Worm (Caenorhabditis elegans): ENCODE results near the gene swt-6.

The swt-6 gene

DNA sequence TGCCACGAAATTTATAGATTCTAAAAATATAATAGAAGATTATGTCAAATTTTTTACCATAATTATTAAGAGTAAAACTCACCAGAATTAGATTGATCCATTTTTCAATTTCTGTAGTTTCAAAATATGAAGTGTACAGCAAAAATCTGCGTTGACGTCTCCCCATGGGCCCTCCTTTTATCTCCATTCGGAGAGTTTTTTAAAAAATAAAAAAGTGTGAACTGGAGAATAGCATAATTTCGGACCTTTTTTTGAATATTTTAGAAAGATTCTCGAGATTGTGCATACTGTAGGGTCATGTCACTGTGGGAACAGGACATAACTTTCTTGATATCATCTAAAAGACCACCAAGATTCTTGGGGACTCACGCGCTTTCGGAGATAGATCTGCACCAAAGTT lies 12.1 kb upstream of the swt-6 start, which contains the start of gene dpr-1:
Gene dpr-1 (minus strand): TSS at position 101 of the 400 bp plus-strand sequence.
- TF ChIP-seq unc-62 (GFP tag; optimal IDR thresholded peaks at IDR 0.05): no peak
- no peak for TF ChIP-seq ZK546.5 (tag; optimal IDR thresholded peaks at IDR 0.05)
- no peak for TF ChIP-seq fos-1 (tag; optimal IDR thresholded peaks at IDR 0.05)
- TF ChIP-seq nhr-43 (tag; optimal IDR thresholded peaks at IDR 0.05; ENCODE audit: poor library complexity, severe bottlenecking): no peak
- TF ChIP-seq R02D3.7 (tag; optimal IDR thresholded peaks at IDR 0.05): no peak
- no peak for TF ChIP-seq pha-4 (tag; optimal IDR thresholded peaks at IDR 0.05)
- no peak for TF ChIP-seq nhr-23 (tag; optimal IDR thresholded peaks at IDR 0.05)
- TF ChIP-seq nhr-28 (tag; optimal IDR thresholded peaks at IDR 0.05): no peak
- no peak for TF ChIP-seq fkh-2 (tag; optimal IDR thresholded peaks at IDR 0.05)
- TF ChIP-seq mml-1 (tag; optimal IDR thresholded peaks at IDR 0.05): no peak

DNA sequence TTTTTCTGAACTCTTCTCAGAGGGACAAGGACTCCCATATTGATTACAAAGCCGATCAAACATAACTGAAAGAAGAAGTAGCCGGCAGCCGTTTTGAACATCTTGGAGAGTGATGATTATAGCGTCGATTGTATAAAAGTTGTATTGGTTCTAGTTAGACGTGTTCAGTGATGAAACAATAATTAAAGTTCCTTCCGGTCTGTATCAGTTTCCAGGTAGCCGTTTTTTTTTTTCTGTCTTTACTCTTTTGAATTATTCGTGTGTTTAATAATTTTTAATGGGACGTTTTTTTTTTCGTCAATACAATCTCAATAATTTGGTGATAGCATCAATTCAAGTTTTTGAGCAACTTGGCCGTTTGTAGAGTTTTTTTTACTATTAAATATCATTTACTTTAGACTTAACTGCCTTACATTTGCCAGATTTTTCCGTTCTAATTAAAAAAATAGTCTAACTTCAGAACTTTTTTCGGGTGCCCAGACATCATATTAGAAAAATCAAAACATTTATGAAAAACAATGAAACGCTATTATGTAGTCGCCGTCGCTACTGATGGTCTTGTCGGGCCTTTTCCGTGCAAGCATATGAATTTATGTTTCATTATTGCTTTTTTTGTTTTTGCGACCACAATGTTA lies 7.7 kb upstream of the swt-6 start, which contains the start of the genes srx-10 and clec-226:
Gene srx-10 (minus strand): TSS at position 101 of the 635 bp plus-strand sequence.
Gene clec-226 (plus strand): TSS at position 585 of the 635 bp plus-strand sequence.
- TF ChIP-seq unc-62 (GFP tag; optimal IDR thresholded peaks at IDR 0.05) (no peak), zag-1 (tag; optimal IDR thresholded peaks at IDR 0.05) (no peak)

DNA sequence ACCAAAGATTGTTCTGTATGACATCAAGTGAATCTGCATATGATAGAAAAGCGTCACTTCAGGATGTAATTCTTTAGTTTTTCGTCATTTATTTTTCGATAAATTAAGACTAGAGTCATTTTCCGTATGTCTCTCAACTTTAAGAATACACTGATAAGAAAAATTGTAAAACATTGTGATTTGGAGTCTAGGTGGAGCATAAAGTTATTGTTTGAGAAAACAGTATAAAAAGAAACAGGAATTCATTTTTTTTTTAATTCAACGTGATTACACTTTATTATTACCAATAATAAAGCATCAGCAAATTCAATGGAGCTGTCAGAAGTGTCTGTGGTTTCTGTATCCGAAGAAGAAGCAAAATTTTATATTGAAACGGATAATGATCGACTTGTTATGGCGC lies 5.1 kb upstream of the swt-6 start, which contains the start of gene R10D12.6:
Gene R10D12.6 (plus strand): TSS at position 301 of the 400 bp plus-strand sequence.
- TF ChIP-seq ceh-82 (tag; optimal IDR thresholded peaks at IDR 0.05) (no peak), nhr-12 (tag; optimal IDR thresholded peaks at IDR 0.05) (no peak), ztf-4 (tag; optimal IDR thresholded peaks at IDR 0.05) (no peak), egl-27 (tag; optimal IDR thresholded peaks at IDR 0.05) (no peak), elt-2 (tag; optimal IDR thresholded peaks at IDR 0.05) (peak; percentile 3), pqm-1 (tag; optimal IDR thresholded peaks at IDR 0.05) (peak; percentile 38), daf-12 (tag; optimal IDR thresholded peaks at IDR 0.05) (no peak), lsy-12 (tag; optimal IDR thresholded peaks at IDR 0.05) (no peak), lin-15B (tag; optimal IDR thresholded peaks at IDR 0.05) (no peak), nhr-43 (tag; optimal IDR thresholded peaks at IDR 0.05; ENCODE audit: poor library complexity, severe bottlenecking) (no peak), ama-1 (optimal IDR thresholded peaks at IDR 0.05) (no peak), nfya-1 (tag; optimal IDR thresholded peaks at IDR 0.05; ENCODE audit: insufficient read depth) (no peak), ztf-11 (tag; optimal IDR thresholded peaks at IDR 0.05) (no peak), ceh-28 (tag; optimal IDR thresholded peaks at IDR 0.05) (no peak), unc-39 (tag; optimal IDR thresholded peaks at IDR 0.05) (no peak), lin-39 (tag; optimal IDR thresholded peaks at IDR 0.05) (no peak), ceh-9 (tag; optimal IDR thresholded peaks at IDR 0.05) (no peak)

DNA sequence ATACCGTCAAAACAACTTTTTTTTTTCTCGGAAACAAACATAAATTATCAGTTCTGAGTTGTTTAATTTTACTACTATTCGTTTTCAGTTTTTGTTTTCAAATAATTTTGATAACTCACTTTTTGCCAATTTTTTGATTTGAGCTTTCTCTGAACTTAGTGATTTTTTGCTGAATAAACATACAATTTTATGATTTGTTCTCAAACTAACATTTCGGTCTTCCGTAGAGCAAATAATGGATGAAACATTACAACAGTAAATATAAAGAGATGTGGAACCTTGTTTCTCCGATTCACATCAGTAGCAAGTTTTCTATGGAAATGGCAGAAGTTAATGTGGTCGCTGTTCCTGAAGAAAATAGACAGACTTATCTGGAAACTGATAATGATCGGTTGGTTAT lies 4.4 kb upstream of the swt-6 start, which contains the start of gene R10D12.7:
Gene R10D12.7 (plus strand): TSS at position 301 of the 400 bp plus-strand sequence.
- TF ChIP-seq mdl-1 (tag; optimal IDR thresholded peaks at IDR 0.05) (no peak), lsy-12 (tag; optimal IDR thresholded peaks at IDR 0.05) (no peak), lin-39 (tag; optimal IDR thresholded peaks at IDR 0.05) (no peak), nhr-23 (tag; optimal IDR thresholded peaks at IDR 0.05) (no peak), elt-1 (tag; optimal IDR thresholded peaks at IDR 0.05) (no peak), elt-3 (tag; optimal IDR thresholded peaks at IDR 0.05) (no peak), unc-62 (GFP tag; optimal IDR thresholded peaks at IDR 0.05) (no peak), unc-39 (tag; optimal IDR thresholded peaks at IDR 0.05) (no peak), sea-2 (GFP tag; optimal IDR thresholded peaks at IDR 0.05) (no peak), snpc-4 (tag; optimal IDR thresholded peaks at IDR 0.05) (no peak), ceh-28 (tag; optimal IDR thresholded peaks at IDR 0.05) (no peak), jun-1 (tag; optimal IDR thresholded peaks at IDR 0.05) (no peak), ztf-4 (tag; optimal IDR thresholded peaks at IDR 0.05) (no peak), ceh-9 (tag; optimal IDR thresholded peaks at IDR 0.05) (no peak), elt-2 (tag; optimal IDR thresholded peaks at IDR 0.05) (no peak), skn-1 (tag; optimal IDR thresholded peaks at IDR 0.05) (no peak), nhr-237 (tag; optimal IDR thresholded peaks at IDR 0.05) (no peak), daf-12 (tag; optimal IDR thresholded peaks at IDR 0.05) (no peak)
